Worm (Caenorhabditis elegans) whole organism, L3 larva: ENCODE results near the gene F58E6.11.
A peak's percentile ranks its signal among the peaks of the same experiment; 100 is the strongest.

Experiments
- R02D3.7 ChIP-seq: fragments of 150-350 bp; optimal IDR thresholded peaks from 2 replicates; lab custom pipeline; 2014; ENCODE audit warnings: missing biosample characterization, missing genetic modification characterization
- ZK546.5 ChIP-seq: sonication (generic microtip); optimal IDR thresholded peaks from 2 replicates; lab custom pipeline; 2017; ENCODE audit warnings: missing biosample characterization, missing genetic modification characterization
- aly-2 ChIP-seq: fragments of 150-350 bp; optimal IDR thresholded peaks from 2 replicates; lab custom pipeline; 2014; ENCODE audit warnings: missing biosample characterization, missing genetic modification characterization
- ama-1 ChIP-seq: fragments of 150-350 bp; optimal IDR thresholded peaks from 2 replicates; lab custom pipeline; 2018
- ceh-16 ChIP-seq: sonication (generic microtip); optimal IDR thresholded peaks from 2 replicates; lab custom pipeline; 2017; ENCODE audit warnings: missing biosample characterization, missing genetic modification characterization
- ceh-28 ChIP-seq: fragments of 150-350 bp; optimal IDR thresholded peaks from 2 replicates; lab custom pipeline; 2014; ENCODE audit warnings: missing biosample characterization, missing genetic modification reagents, missing genetic modification characterization
- ceh-82 ChIP-seq: fragments of 150-350 bp; optimal IDR thresholded peaks from 2 replicates; lab custom pipeline; 2014; ENCODE audit warnings: missing biosample characterization, missing genetic modification characterization
- ceh-9 ChIP-seq: sonication (generic microtip); optimal IDR thresholded peaks from 2 replicates; lab custom pipeline; 2018; ENCODE audit warnings: missing biosample characterization, missing genetic modification characterization
- daf-12 ChIP-seq: fragments of 150-350 bp; optimal IDR thresholded peaks from 2 replicates; lab custom pipeline; 2014; ENCODE audit warnings: missing biosample characterization, missing genetic modification reagents, missing genetic modification characterization
- egl-27 ChIP-seq: sonication (generic microtip); optimal IDR thresholded peaks from 4 replicates; lab custom pipeline; 2017; ENCODE audit warnings: missing biosample characterization, missing genetic modification reagents, missing genetic modification characterization
- egl-5 ChIP-seq: fragments of 150-350 bp; optimal IDR thresholded peaks from 2 replicates; lab custom pipeline; 2017; ENCODE audit warnings: missing biosample characterization, missing genetic modification reagents, missing genetic modification characterization, inconsistent platforms
- elt-1 ChIP-seq: fragments of 150-350 bp; optimal IDR thresholded peaks from 2 replicates; lab custom pipeline; 2014; ENCODE audit warnings: missing biosample characterization, missing genetic modification characterization
- elt-2 ChIP-seq: sonication (generic microtip); optimal IDR thresholded peaks from 2 replicates; lab custom pipeline; 2016; ENCODE audit warnings: missing genetic modification reagents, mild to moderate bottlenecking, missing genetic modification characterization, missing compliant biosample characterization
- elt-3 ChIP-seq, 3 experiments: fragments of 150-350 bp in 1 of 3; sonication (generic microtip) in 2 of 3; optimal IDR thresholded peaks; 2 replicates in 2 of 3; 4 replicates in 1 of 3; lab custom pipeline; 2014 to 2017; ENCODE audit warnings: missing biosample characterization in 3 of 3, missing genetic modification characterization in 3 of 3
- eor-1 ChIP-seq, 2 experiments: fragments of 150-350 bp; optimal IDR thresholded peaks; 2 replicates each; lab custom pipeline; 2014 to 2018; ENCODE audit warnings: missing biosample characterization in 2 of 2, missing genetic modification characterization in 2 of 2
- fkh-10 ChIP-seq: sonication (generic microtip); optimal IDR thresholded peaks from 2 replicates; lab custom pipeline; 2017; ENCODE audit warnings: missing biosample characterization, missing genetic modification reagents, missing genetic modification characterization
- fkh-2 ChIP-seq: fragments of 150-350 bp; optimal IDR thresholded peaks from 2 replicates; lab custom pipeline; 2014; ENCODE audit warnings: missing biosample characterization, missing genetic modification reagents, missing genetic modification characterization
- fos-1 ChIP-seq: fragments of 150-350 bp; optimal IDR thresholded peaks from 2 replicates; lab custom pipeline; 2014; ENCODE audit warnings: missing biosample characterization, missing genetic modification characterization
- hmg-11 ChIP-seq: sonication (generic microtip); optimal IDR thresholded peaks from 2 replicates; lab custom pipeline; 2016; ENCODE audit warnings: missing genetic modification characterization, missing compliant biosample characterization
- jun-1 ChIP-seq: fragments of 150-350 bp; optimal IDR thresholded peaks from 2 replicates; lab custom pipeline; 2014; ENCODE audit warnings: missing biosample characterization, missing genetic modification reagents, missing genetic modification characterization
- lin-15B ChIP-seq: fragments of 150-350 bp; optimal IDR thresholded peaks from 2 replicates; lab custom pipeline; 2014; ENCODE audit warnings: missing biosample characterization, missing genetic modification characterization
- lsy-12 ChIP-seq: sonication (generic microtip); optimal IDR thresholded peaks from 2 replicates; lab custom pipeline; 2016; ENCODE audit warnings: mild to moderate bottlenecking, missing genetic modification characterization, missing compliant biosample characterization
- mdl-1 ChIP-seq: fragments of 150-350 bp; optimal IDR thresholded peaks from 2 replicates; lab custom pipeline; 2014; ENCODE audit warnings: missing biosample characterization, missing genetic modification characterization
- mml-1 ChIP-seq: fragments of 150-350 bp; sonication (generic microtip); optimal IDR thresholded peaks from 3 replicates; lab custom pipeline; 2014; ENCODE audit warnings: missing biosample characterization, missing genetic modification characterization
- nfya-1 ChIP-seq: sonication (generic microtip); optimal IDR thresholded peaks from 2 replicates; lab custom pipeline; 2017; ENCODE audit warnings: missing genetic modification characterization, mild to moderate bottlenecking, missing compliant biosample characterization, antibody characterized with exemption, moderate library complexity; ENCODE audit not compliant: insufficient read depth
- nhr-11 ChIP-seq: fragments of 150-350 bp; optimal IDR thresholded peaks from 2 replicates; lab custom pipeline; 2014; ENCODE audit warnings: missing biosample characterization, missing genetic modification characterization
- nhr-12 ChIP-seq: fragments of 150-350 bp; optimal IDR thresholded peaks from 2 replicates; lab custom pipeline; 2014; ENCODE audit warnings: missing biosample characterization, missing genetic modification characterization
- nhr-23 ChIP-seq: fragments of 150-350 bp; optimal IDR thresholded peaks from 2 replicates; lab custom pipeline; 2014; ENCODE audit warnings: missing biosample characterization, missing genetic modification reagents, missing genetic modification characterization
- nhr-237 ChIP-seq: fragments of 150-350 bp; optimal IDR thresholded peaks from 2 replicates; lab custom pipeline; 2014; ENCODE audit warnings: missing biosample characterization, missing genetic modification characterization
- nhr-25 ChIP-seq: sonication (generic microtip); optimal IDR thresholded peaks from 2 replicates; lab custom pipeline; 2017; ENCODE audit warnings: missing biosample characterization, missing genetic modification characterization
- nhr-28 ChIP-seq: fragments of 150-350 bp; optimal IDR thresholded peaks from 2 replicates; lab custom pipeline; 2014; ENCODE audit warnings: missing biosample characterization, missing genetic modification characterization
- nhr-43 ChIP-seq: sonication (generic microtip); optimal IDR thresholded peaks from 2 replicates; lab custom pipeline; 2016; ENCODE audit warnings: mild to moderate bottlenecking, missing genetic modification characterization, missing compliant biosample characterization; ENCODE audit not compliant: poor library complexity, severe bottlenecking
- nhr-67 ChIP-seq: fragments of 150-350 bp; optimal IDR thresholded peaks from 2 replicates; lab custom pipeline; 2014; ENCODE audit warnings: missing biosample characterization, missing genetic modification characterization
- nhr-76 ChIP-seq: fragments of 150-350 bp; sonication (generic microtip); optimal IDR thresholded peaks from 5 replicates; lab custom pipeline; 2014; ENCODE audit warnings: missing biosample characterization, missing genetic modification characterization
- nhr-77 ChIP-seq: fragments of 150-350 bp; optimal IDR thresholded peaks from 2 replicates; lab custom pipeline; 2014; ENCODE audit warnings: missing biosample characterization, missing genetic modification characterization
- pha-4 ChIP-seq: fragments of 150-350 bp; optimal IDR thresholded peaks from 2 replicates; lab custom pipeline; 2014; ENCODE audit warnings: missing biosample characterization, missing genetic modification reagents, missing genetic modification characterization
- pqm-1 ChIP-seq: fragments of 150-350 bp; optimal IDR thresholded peaks from 2 replicates; lab custom pipeline; 2017; ENCODE audit warnings: missing biosample characterization, missing genetic modification characterization, inconsistent platforms
- sea-2 ChIP-seq: fragments of 150-350 bp; sonication (generic microtip); optimal IDR thresholded peaks from 4 replicates; lab custom pipeline; 2014; ENCODE audit warnings: missing biosample characterization, missing genetic modification reagents, missing genetic modification characterization
- skn-1 ChIP-seq: fragments of 150-350 bp; optimal IDR thresholded peaks from 2 replicates; lab custom pipeline; 2014; ENCODE audit warnings: missing biosample characterization, missing genetic modification characterization
- snpc-4 ChIP-seq: fragments of 150-350 bp; optimal IDR thresholded peaks from 2 replicates; lab custom pipeline; 2014; ENCODE audit warnings: missing biosample characterization, missing genetic modification characterization
- tbx-2 ChIP-seq: sonication (generic microtip); optimal IDR thresholded peaks from 2 replicates; lab custom pipeline; 2016; ENCODE audit warnings: mild to moderate bottlenecking, missing genetic modification characterization, missing compliant biosample characterization
- unc-39 ChIP-seq: sonication (generic microtip); optimal IDR thresholded peaks from 4 replicates; lab custom pipeline; 2017; ENCODE audit warnings: missing biosample characterization, missing genetic modification characterization
- zag-1 ChIP-seq: fragments of 150-350 bp; optimal IDR thresholded peaks from 2 replicates; lab custom pipeline; 2014; ENCODE audit warnings: missing biosample characterization, missing genetic modification characterization
- ztf-11 ChIP-seq: fragments of 150-350 bp; optimal IDR thresholded peaks from 2 replicates; lab custom pipeline; 2014; ENCODE audit warnings: missing biosample characterization, missing genetic modification characterization

The F58E6.11 gene

DNA sequence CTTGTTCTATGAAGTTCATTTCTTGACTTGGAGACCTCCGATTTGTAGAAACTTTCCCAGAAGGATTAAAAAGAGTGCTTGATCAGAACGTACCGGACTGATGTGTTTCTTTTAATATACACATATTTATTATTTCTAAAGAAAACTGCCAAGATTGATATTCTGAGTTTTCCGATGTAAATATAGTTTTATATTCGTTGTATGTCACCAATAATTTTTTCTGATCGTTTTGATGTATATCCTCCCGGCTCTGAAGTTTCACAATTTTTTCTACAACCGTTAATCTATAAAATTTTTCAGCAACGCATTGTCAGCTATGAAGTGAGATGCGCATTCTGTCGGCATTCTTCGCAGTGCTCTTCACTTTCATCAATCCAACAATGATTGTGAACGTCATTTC lies 38.8 kb upstream of the F58E6.11 start, which contains the start of gene F46B6.9:
TSS of gene F46B6.9 (plus strand) at position 301 of the 400 bp plus-strand sequence.
- TF ChIP-seq elt-3 (tag; optimal IDR thresholded peaks at IDR 0.05; lab: Kevin White, UChicago), result no peak

DNA sequence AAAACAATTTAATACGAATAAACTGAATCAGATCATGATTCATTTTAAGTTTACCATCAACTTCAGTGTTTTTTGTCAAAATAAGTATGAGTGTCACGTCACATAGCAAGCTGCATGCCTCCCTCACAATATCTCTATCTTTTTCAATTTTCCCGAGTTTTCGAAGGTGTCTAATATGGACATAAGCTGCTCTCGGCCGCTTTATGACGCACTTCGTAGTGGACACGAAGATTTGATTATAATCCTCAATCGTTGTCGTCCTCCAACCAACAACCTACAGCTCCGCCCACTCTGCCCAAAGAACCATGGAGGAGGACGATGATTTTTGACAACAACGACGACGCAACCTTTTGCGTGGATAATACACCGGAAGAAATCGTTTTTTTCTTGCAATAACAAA lies 38.2 kb upstream of the F58E6.11 start:
- no peak for TF ChIP-seq nhr-25 (tag; lab: Kevin White, UChicago)

DNA sequence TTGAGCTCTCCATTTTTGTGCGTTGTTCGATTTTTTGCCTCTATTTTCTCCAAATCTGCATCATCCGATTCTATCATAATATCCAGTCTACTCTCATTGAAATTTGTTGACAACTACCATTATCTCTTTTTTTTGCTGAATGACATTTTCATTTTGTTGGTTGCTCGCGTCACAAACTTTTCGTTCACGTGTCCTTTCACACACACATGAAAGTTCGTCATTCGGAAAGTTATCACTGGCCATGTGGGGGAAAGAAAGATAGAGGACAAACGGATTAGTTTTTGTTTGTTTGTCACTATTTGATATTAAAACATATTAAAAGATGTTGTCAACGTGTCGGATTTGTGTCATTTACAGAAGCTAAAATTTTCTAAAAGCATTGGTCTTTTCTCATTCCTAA lies 37.2 kb upstream of the F58E6.11 start:
- TF ChIP-seq elt-2 (tag; lab: Kevin White, UChicago) (peak; percentile 23), aly-2 (tag; lab: Kevin White, UChicago) (no peak), daf-12 (tag; lab: Kevin White, UChicago) (no peak), nhr-23 (tag; lab: Kevin White, UChicago) (no peak)

DNA sequence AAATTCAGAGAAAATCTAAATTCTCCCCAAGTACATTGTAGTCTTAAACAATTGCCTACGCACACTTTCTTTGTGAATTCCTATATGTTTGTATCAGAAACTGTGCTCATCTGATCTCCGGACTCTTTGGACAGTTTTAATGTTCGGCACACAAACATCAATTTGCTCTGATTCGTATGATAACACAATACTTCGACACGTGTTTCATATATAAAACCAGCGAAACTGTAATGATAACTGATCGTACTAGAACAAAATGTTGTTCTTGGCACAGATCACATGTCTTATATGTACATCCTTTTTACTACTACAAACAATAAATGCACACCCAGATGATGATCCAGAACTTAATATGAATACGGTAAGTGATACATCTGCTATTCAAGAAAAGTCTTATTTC lies 33.5 kb upstream of the F58E6.11 start, which contains the start of gene lipl-2:
TSS of gene lipl-2 (plus strand) at position 236 of the 400 bp plus-strand sequence.
- no peak for TF ChIP-seq lsy-12 (tag; lab: Kevin White, UChicago)
- peak; percentile 61 for TF ChIP-seq pha-4 (tag; lab: Kevin White, UChicago)
- TF ChIP-seq pqm-1 (tag; lab: Kevin White, UChicago), result peak; percentile 81
- TF ChIP-seq elt-2 (tag; lab: Kevin White, UChicago), result peak; percentile 87
- TF ChIP-seq nhr-76 (tag; lab: Kevin White, UChicago), result no peak

DNA sequence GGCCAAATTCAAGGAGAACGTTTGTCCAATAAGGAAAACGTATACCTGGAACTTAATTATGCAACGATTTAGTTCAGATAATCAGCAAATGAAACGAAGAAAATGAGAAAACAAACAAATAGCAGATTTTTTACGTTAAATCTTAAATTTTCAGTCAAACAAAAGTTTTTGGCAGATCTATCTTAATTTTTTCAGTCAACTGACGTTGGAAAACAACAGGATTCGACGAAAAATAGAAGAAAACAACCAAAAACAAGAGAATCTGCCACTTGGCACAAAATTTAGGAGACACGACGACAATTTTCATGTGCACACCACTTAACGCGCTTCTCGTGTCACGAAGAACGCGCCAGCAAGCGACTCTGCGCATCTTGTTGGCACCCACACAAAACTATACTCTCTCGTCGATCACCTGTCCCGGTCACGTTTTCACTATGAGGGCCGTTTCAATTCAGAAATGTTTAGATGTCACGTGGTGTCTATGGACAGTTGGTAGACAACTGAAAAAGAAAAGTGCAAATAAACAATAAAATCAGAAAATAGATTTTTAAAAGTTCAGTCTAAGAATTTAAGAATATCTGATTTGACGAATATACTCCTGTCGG lies 32.0 kb upstream of the F58E6.11 start, which contains the start of gene ztf-7:
TSS of gene ztf-7 (minus strand) at position 51 of the 605 bp plus-strand sequence.
- TF ChIP-seq nhr-11 (tag; lab: Kevin White, UChicago) (peak; percentile 80), zag-1 (tag; lab: Kevin White, UChicago) (no peak), ZK546.5 (tag; lab: Kevin White, UChicago) (no peak), eor-1 (tag; optimal IDR thresholded peaks at IDR 0.05; lab: Kevin White, UChicago) (no peak), fkh-10 (GFP tag; lab: Kevin White, UChicago) (peak; percentile 87), sea-2 (GFP tag; lab: Kevin White, UChicago) (no peak), ama-1 (lab: Kevin White, UChicago) (peak; percentile 82), unc-39 (tag; lab: Kevin White, UChicago) (no peak), fos-1 (tag; lab: Kevin White, UChicago) (no peak), hmg-11 (tag; lab: Kevin White, UChicago) (peak; percentile 80), ceh-9 (tag; lab: Kevin White, UChicago) (no peak), elt-2 (tag; lab: Kevin White, UChicago) (peak; percentile 89), ztf-11 (tag; lab: Kevin White, UChicago) (no peak), nhr-23 (tag; lab: Kevin White, UChicago) (peak; percentile 97), lin-15B (tag; lab: Kevin White, UChicago) (peak; percentile 89), ceh-16 (peak; percentile 50), pqm-1 (tag; lab: Kevin White, UChicago) (peak; percentile 73), jun-1 (tag; lab: Kevin White, UChicago) (peak; percentile 95), fkh-2 (tag; lab: Kevin White, UChicago) (no peak), mml-1 (no peak), nhr-77 (tag; lab: Kevin White, UChicago) (peak; percentile 26), ceh-28 (peak; percentile 80), nhr-43 (peak; percentile 97), nhr-28 (tag; lab: Kevin White, UChicago) (no peak), aly-2 (tag; lab: Kevin White, UChicago) (no peak), skn-1 (tag; lab: Kevin White, UChicago) (peak; percentile 68), nhr-237 (tag; lab: Kevin White, UChicago) (no peak), mdl-1 (tag; lab: Kevin White, UChicago) (peak; percentile 94), daf-12 (tag; lab: Kevin White, UChicago) (no peak), pha-4 (tag; lab: Kevin White, UChicago) (peak; percentile 96), R02D3.7 (tag; lab: Kevin White, UChicago) (peak; percentile 62), ceh-82 (tag; lab: Kevin White, UChicago) (peak; percentile 35), egl-5 (peak; percentile 91), nhr-12 (tag; lab: Kevin White, UChicago) (no peak), elt-3 (tag; optimal IDR thresholded peaks at IDR 0.05; lab: Kevin White, UChicago) (no peak), tbx-2 (tag; lab: Kevin White, UChicago) (peak; percentile 88), nhr-67 (tag; lab: Kevin White, UChicago) (no peak), elt-1 (tag; lab: Kevin White, UChicago) (peak; percentile 76), snpc-4 (peak; percentile 93), egl-27 (peak; percentile 38), nfya-1 (tag; lab: Kevin White, UChicago) (peak; percentile 94)
